Worm (Caenorhabditis elegans) whole organism, L4/young adult: ENCODE data around the gene T19H12.6.

Source experiments
- W03F9.2 ChIP-seq: fragments of 150-350 bp; optimal IDR thresholded peaks from 2 replicates; lab custom pipeline; 2014; ENCODE audit warnings: missing biosample characterization, missing genetic modification characterization
- dao-5 ChIP-seq: sonication (generic microtip); optimal IDR thresholded peaks from 2 replicates; lab custom pipeline; 2016; ENCODE audit warnings: missing genotype, missing genetic modification characterization, moderate library complexity, missing compliant biosample characterization
- him-1 ChIP-seq: sonication (generic microtip); optimal IDR thresholded peaks from 2 replicates; lab custom pipeline; 2016; ENCODE audit warnings: missing genotype, missing genetic modification reagents, missing genetic modification characterization, missing compliant biosample characterization

DNA sequence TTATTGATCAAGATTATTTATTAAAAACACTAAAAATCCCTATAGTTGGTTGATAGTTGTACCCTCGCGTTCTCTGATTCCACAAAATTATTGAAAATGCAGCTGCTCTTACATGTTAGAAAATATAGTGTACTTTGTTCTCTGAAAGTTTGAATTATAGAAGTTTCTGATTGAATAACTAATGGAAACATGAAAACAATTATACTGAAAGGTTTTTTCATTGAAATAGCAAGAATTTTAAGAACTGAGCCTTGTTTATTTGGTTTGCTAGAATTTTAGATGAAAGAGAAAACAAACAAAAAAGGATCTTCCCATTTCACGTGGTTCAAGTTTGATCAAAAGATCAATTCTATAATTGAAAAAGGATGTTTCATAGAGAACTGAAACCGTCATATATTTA, 10.0 kb downstream of the T19H12.6 start:
- TF ChIP-seq him-1 (tag; lab: Kevin White, UChicago) = no peak
- no peak for TF ChIP-seq dao-5 (tag; lab: Kevin White, UChicago)
- TF ChIP-seq W03F9.2 = no peak
